Worm (Caenorhabditis elegans) whole organism, L2 larva: ENCODE results near the gene adh-5.

ENCODE experiments used
- F13H6.1 ChIP-seq: sonication (generic microtip); optimal IDR thresholded peaks from 2 replicates; lab custom pipeline; 2016; ENCODE audit warnings: missing genetic modification characterization, missing compliant biosample characterization
- R02D3.7 ChIP-seq: fragments of 150-350 bp; optimal IDR thresholded peaks from 2 replicates; lab custom pipeline; 2014; ENCODE audit warnings: missing biosample characterization, missing genetic modification characterization
- ceh-16 ChIP-seq: fragments of 150-350 bp; optimal IDR thresholded peaks from 2 replicates; lab custom pipeline; 2014; ENCODE audit warnings: missing biosample characterization, missing genetic modification characterization
- egl-27 ChIP-seq: sonication (generic microtip); optimal IDR thresholded peaks from 3 replicates; lab custom pipeline; 2017; ENCODE audit warnings: missing biosample characterization, missing genetic modification reagents, missing genetic modification characterization
- elt-3 ChIP-seq: sonication (generic microtip); optimal IDR thresholded peaks from 2 replicates; lab custom pipeline; 2017; ENCODE audit warnings: missing biosample characterization, missing genetic modification characterization
- mdl-1 ChIP-seq, 2 experiments: fragments of 150-350 bp in 1 of 2; sonication (generic microtip) in 1 of 2; optimal IDR thresholded peaks; 2 replicates each; lab custom pipeline; 2017; ENCODE audit warnings: missing biosample characterization in 2 of 2, missing genetic modification characterization in 2 of 2
- nhr-11 ChIP-seq: fragments of 150-350 bp; optimal IDR thresholded peaks from 2 replicates; lab custom pipeline; 2014; ENCODE audit warnings: missing biosample characterization, missing genetic modification characterization
- nhr-12 ChIP-seq: fragments of 150-350 bp; optimal IDR thresholded peaks from 2 replicates; lab custom pipeline; 2014; ENCODE audit warnings: missing biosample characterization, missing genetic modification characterization
- peb-1 ChIP-seq: fragments of 150-350 bp; optimal IDR thresholded peaks from 2 replicates; lab custom pipeline; 2014; ENCODE audit warnings: missing biosample characterization, missing genetic modification characterization
- skn-1 ChIP-seq: sonication (generic microtip); optimal IDR thresholded peaks from 2 replicates; lab custom pipeline; 2017; ENCODE audit warnings: missing biosample characterization, missing genetic modification characterization
- unc-39 ChIP-seq: fragments of 150-350 bp; optimal IDR thresholded peaks from 2 replicates; lab custom pipeline; 2014; ENCODE audit warnings: missing biosample characterization, missing genetic modification characterization
- unc-55 ChIP-seq: fragments of 150-350 bp; sonication (generic microtip); optimal IDR thresholded peaks from 3 replicates; lab custom pipeline; 2014; ENCODE audit warnings: missing biosample characterization, missing genetic modification reagents, missing genetic modification characterization

DNA sequence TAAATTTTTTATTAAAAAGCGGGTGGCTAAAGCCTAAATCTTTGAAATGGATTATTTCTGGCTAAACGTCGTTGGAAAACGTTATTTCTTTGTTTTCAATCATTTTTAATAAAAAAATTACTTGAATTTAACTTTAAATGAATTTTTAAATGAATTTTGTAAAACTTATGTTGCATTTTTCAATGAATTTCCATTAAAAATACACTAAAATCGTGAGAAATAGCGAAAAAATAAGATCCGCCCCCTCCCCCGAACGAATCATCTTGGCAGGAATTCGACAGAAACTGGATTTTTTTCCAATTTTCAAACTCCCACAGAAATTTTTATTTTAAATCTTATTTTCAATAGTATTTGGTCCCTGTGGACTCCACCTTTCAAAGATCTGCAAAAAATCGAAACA, 32.4 kb upstream of the adh-5 start, which contains the start of gene srg-53:
- TF ChIP-seq elt-3 (tag; lab: Kevin White, UChicago), result no peak
- no peak for TF ChIP-seq mdl-1 (tag; optimal IDR thresholded peaks at IDR 0.05; lab: Kevin White, UChicago)
- TF ChIP-seq nhr-12 (tag; lab: Kevin White, UChicago), result no peak
- TF ChIP-seq ceh-16 (tag; lab: Kevin White, UChicago), result no peak
- no peak for TF ChIP-seq skn-1 (tag; lab: Kevin White, UChicago)
- TF ChIP-seq unc-55, result no peak
- no peak for TF ChIP-seq peb-1
- TF ChIP-seq unc-39, result no peak
- TF ChIP-seq R02D3.7 (tag; lab: Kevin White, UChicago), result no peak
- no peak for TF ChIP-seq egl-27 (tag; lab: Kevin White, UChicago)
- TF ChIP-seq F13H6.1 (tag; lab: Kevin White, UChicago), result no peak
- TF ChIP-seq nhr-11 (tag; lab: Kevin White, UChicago), result no peak
